2 worm cellular contexts compared by ENCODE assay signal in genomic region chrIII:349511-350165, ce11.
A peak's percentile ranks its signal among the peaks of the same experiment; 100 is the strongest.
TF ChIP-seq lines count a peak whose summit lies in the region.

No protein-coding gene starts in this region.

TF ChIP-seq in whole organism, L1 larva, 84 proteins besides CTCF, POLR2A, EP300 and RAD21 (continued from another document):
- TF ChIP-seq ceh-82 (tag; optimal IDR thresholded peaks at IDR 0.05; lab: Kevin White, UChicago) (peak; percentile 67 to 85 (median 79)), ceh-63 (GFP tag; optimal IDR thresholded peaks at IDR 0.05; lab: Kevin White, UChicago) (no peak), grh-1 (GFP tag; IDR thresholded peaks at IDR 0.05; lab: Robert Waterston, UW) (peak; percentile 80), lir-3 (tag; optimal IDR thresholded peaks at IDR 0.05; lab: Kevin White, UChicago; ENCODE audit: poor library complexity) (peak; percentile 75), unc-86 (tag; optimal IDR thresholded peaks at IDR 0.05; lab: Kevin White, UChicago) (peak; percentile 98), fos-1 (tag; optimal IDR thresholded peaks at IDR 0.05; lab: Kevin White, UChicago) (peak; percentile 74), elt-3 (tag; optimal IDR thresholded peaks at IDR 0.05; lab: Kevin White, UChicago) (peak in 2 of 6 experiments; percentile 31 to 56), lin-39 (tag; optimal IDR thresholded peaks at IDR 0.05; lab: Kevin White, UChicago) (no peak), lin-35 (GFP tag; optimal IDR thresholded peaks at IDR 0.05; lab: Kevin White, UChicago) (peak; percentile 76 to 91), elt-2 (tag; optimal IDR thresholded peaks at IDR 0.05; lab: Kevin White, UChicago) (peak; percentile 79), fkh-8 (tag; optimal IDR thresholded peaks at IDR 0.05; lab: Kevin White, UChicago) (peak; percentile 99), efl-1 (optimal IDR thresholded peaks at IDR 0.05; lab: Kevin White, UChicago) (peak; percentile 84 to 99), efl-1 (GFP tag; optimal IDR thresholded peaks at IDR 0.05 in 1 of 2; lab: Kevin White, UChicago) (peak; percentile 85 to 98), blmp-1 (tag; optimal IDR thresholded peaks at IDR 0.05; lab: Kevin White, UChicago) (no peak), C04F5.9 (tag; optimal IDR thresholded peaks at IDR 0.05; lab: Kevin White, UChicago) (peak; percentile 70), ama-1 (optimal IDR thresholded peaks at IDR 0.05; lab: Kevin White, UChicago) (peak; percentile 92), ztf-4 (tag; optimal IDR thresholded peaks at IDR 0.05; lab: Kevin White, UChicago) (peak; percentile 94), lin-15B (tag; optimal IDR thresholded peaks at IDR 0.05; lab: Kevin White, UChicago) (peak; percentile 19), nhr-90 (tag; optimal IDR thresholded peaks at IDR 0.05; lab: Kevin White, UChicago; ENCODE audit: poor library complexity) (peak; percentile 94), lin-13 (GFP tag; optimal IDR thresholded peaks at IDR 0.05; lab: Kevin White, UChicago) (peak; percentile 71), zag-1 (tag; optimal IDR thresholded peaks at IDR 0.05; lab: Kevin White, UChicago) (no peak), ceh-8 (GFP tag; optimal IDR thresholded peaks at IDR 0.05; lab: Kevin White, UChicago) (peak; percentile 89), pax-3 (tag; optimal IDR thresholded peaks at IDR 0.05; lab: Kevin White, UChicago) (peak; percentile 96), tlp-1 (tag; optimal IDR thresholded peaks at IDR 0.05; lab: Kevin White, UChicago) (no peak)

TF ChIP-seq in whole organism, young adult, 124 proteins besides CTCF, POLR2A, EP300 and RAD21 (continued from another document):
- TF ChIP-seq ets-4 (GFP tag; optimal IDR thresholded peaks at IDR 0.05; lab: Kevin White, UChicago) = peak; percentile 95
- TF ChIP-seq cebp-2 (GFP tag; IDR thresholded peaks at IDR 0.05; lab: Robert Waterston, UW) = 0 out of 2 replicates have a peak, but pooled peaks have one; percentile 53
- TF ChIP-seq nhr-179 (tag; optimal IDR thresholded peaks at IDR 0.05; lab: Kevin White, UChicago) = no peak
- peak; percentile 72 for TF ChIP-seq die-1 (tag; optimal IDR thresholded peaks at IDR 0.05; lab: Kevin White, UChicago)
- TF ChIP-seq snpc-4 (GFP tag; optimal IDR thresholded peaks at IDR 0.05; lab: Kevin White, UChicago) = no peak
- peak; percentile 13 to 81 (median 61) for TF ChIP-seq snpc-4 (tag; optimal IDR thresholded peaks at IDR 0.05; lab: Kevin White, UChicago)
- TF ChIP-seq him-1 (tag; optimal IDR thresholded peaks at IDR 0.05; lab: Kevin White, UChicago) = no peak
- TF ChIP-seq snpc-3.4 (tag; optimal IDR thresholded peaks at IDR 0.05; lab: Kevin White, UChicago) = no peak
- peak; percentile 84 for TF ChIP-seq somi-1 (GFP tag; optimal IDR thresholded peaks at IDR 0.05; lab: Kevin White, UChicago)
- no peak for TF ChIP-seq ztf-25 (GFP tag; IDR thresholded peaks at IDR 0.05; lab: Robert Waterston, UW)
- peak; percentile 88 for TF ChIP-seq mcd-1 (GFP tag; IDR thresholded peaks at IDR 0.05; lab: Robert Waterston, UW)
- TF ChIP-seq snpc-1.1 (tag; optimal IDR thresholded peaks at IDR 0.05; lab: Kevin White, UChicago; ENCODE audit: insufficient read depth) = peak; percentile 20
- 0 out of 2 replicates have a peak, but pooled peaks have one; percentile 24 for TF ChIP-seq C17E4.6 (GFP tag; IDR thresholded peaks at IDR 0.05; lab: Robert Waterston, UW)
- TF ChIP-seq lin-26 (GFP tag; IDR thresholded peaks at IDR 0.05; lab: Robert Waterston, UW) = peak; percentile 64
- peak; percentile 97 for TF ChIP-seq ztf-26 (tag; optimal IDR thresholded peaks at IDR 0.05; lab: Kevin White, UChicago)
- no peak for TF ChIP-seq D2030.7 (GFP tag; IDR thresholded peaks at IDR 0.05; lab: Robert Waterston, UW)
- peak in 1 of 3 experiments; percentile 72 for TF ChIP-seq lin-35 (GFP tag; optimal IDR thresholded peaks at IDR 0.05; lab: Kevin White, UChicago)
- peak; percentile 84 for TF ChIP-seq madf-3 (GFP tag; IDR thresholded peaks at IDR 0.05; lab: Robert Waterston, UW)
- TF ChIP-seq Y53F4B.3 (GFP tag; IDR thresholded peaks at IDR 0.05; lab: Robert Waterston, UW) = no peak
- peak; percentile 93 for TF ChIP-seq akir-1 (GFP tag; optimal IDR thresholded peaks at IDR 0.05; lab: Kevin White, UChicago)
- peak; percentile 78 for TF ChIP-seq ceh-79 (tag; optimal IDR thresholded peaks at IDR 0.05; lab: Kevin White, UChicago)
- no peak for TF ChIP-seq Y67H2A.10 (GFP tag; conservative IDR thresholded peaks at IDR 0.05; lab: Robert Waterston, UW)
